Fruit fly (Drosophila melanogaster) whole organism, embryonic: ENCODE results near the gene CG32066.
A peak's percentile ranks its signal among the peaks of the same experiment; 100 is the strongest.

ENCODE experiments used
- Aef1 ChIP-seq: fragments of 200-800 bp; sonication (Bioruptor generic); IDR thresholded peaks from 3 replicates; pipeline ENCODE4 v1.3.6; 2022; ENCODE audit warnings: missing biosample characterization, missing genetic modification characterization
- Atf3 ChIP-seq: fragments of 200-800 bp; sonication (Bioruptor generic); optimal IDR thresholded peaks from 3 replicates; lab custom pipeline; 2016; ENCODE audit warnings: missing biosample characterization, missing genetic modification characterization
- B-H2 ChIP-seq: fragments of 200-800 bp; sonication (Bioruptor generic); optimal IDR thresholded peaks from 2 replicates; lab custom pipeline; 2018; ENCODE audit warnings: missing biosample characterization, mild to moderate bottlenecking, missing genetic modification characterization
- CG10366 ChIP-seq: fragments of 200-800 bp; sonication (Bioruptor generic); IDR thresholded peaks from 2 replicates; pipeline ENCODE4 v1.3.6; 2022; ENCODE audit warnings: missing biosample characterization, missing genetic modification characterization
- CG11247 ChIP-seq: fragments of 200-800 bp; sonication (Bioruptor generic); IDR thresholded peaks from 2 replicates; pipeline ENCODE4 v1.3.6; 2022; ENCODE audit warnings: missing biosample characterization, missing genetic modification characterization
- CG12299 ChIP-seq: fragments of 200-800 bp; sonication (Bioruptor generic); optimal IDR thresholded peaks from 2 replicates; lab custom pipeline; 2018; ENCODE audit warnings: missing biosample characterization, mild to moderate bottlenecking, missing genetic modification characterization
- CG13296 ChIP-seq: fragments of 200-800 bp; sonication (Bioruptor generic); optimal IDR thresholded peaks from 3 replicates; lab custom pipeline; 2018; ENCODE audit warnings: missing biosample characterization, mild to moderate bottlenecking, missing genetic modification characterization
- CG13424 ChIP-seq: fragments of 200-800 bp; sonication (Bioruptor generic); optimal IDR thresholded peaks from 2 replicates; lab custom pipeline; 2019; ENCODE audit warnings: missing biosample characterization, mild to moderate bottlenecking, missing genetic modification characterization, moderate library complexity
- CG13624 ChIP-seq: fragments of 200-800 bp; sonication (Bioruptor generic); optimal IDR thresholded peaks from 2 replicates; lab custom pipeline; 2016; ENCODE audit warnings: missing biosample characterization, missing genetic modification characterization
- CG1602 ChIP-seq: fragments of 200-800 bp; sonication (Bioruptor generic); optimal IDR thresholded peaks from 3 replicates; lab custom pipeline; 2016; ENCODE audit warnings: missing biosample characterization, missing genetic modification characterization
- CG18011 ChIP-seq: fragments of 200-800 bp; sonication (Bioruptor generic); optimal IDR thresholded peaks from 2 replicates; lab custom pipeline; 2017; ENCODE audit warnings: missing biosample characterization, missing genetic modification characterization, mild to moderate bottlenecking, moderate library complexity, missing genotype
- CG1832 ChIP-seq: fragments of 200-800 bp; sonication (Bioruptor generic); optimal IDR thresholded peaks from 2 replicates; lab custom pipeline; 2017; ENCODE audit warnings: missing biosample characterization, mild to moderate bottlenecking, missing genetic modification characterization, inconsistent platforms
- CG33557 ChIP-seq: fragments of 200-800 bp; sonication (Bioruptor generic); optimal IDR thresholded peaks from 2 replicates; lab custom pipeline; 2019; ENCODE audit warnings: missing biosample characterization, mild to moderate bottlenecking, missing genetic modification characterization, moderate library complexity
- CG3838 ChIP-seq: fragments of 200-800 bp; sonication (Bioruptor generic); optimal IDR thresholded peaks from 3 replicates; lab custom pipeline; 2016; ENCODE audit warnings: missing biosample characterization, missing genetic modification characterization
- CG4360 ChIP-seq: fragments of 200-800 bp; sonication (Bioruptor generic); IDR thresholded peaks from 2 replicates; pipeline ENCODE4 v1.3.6; 2022; ENCODE audit warnings: missing biosample characterization, missing genetic modification characterization
- CG6254 ChIP-seq: fragments of 200-800 bp; sonication (Bioruptor generic); optimal IDR thresholded peaks from 3 replicates; lab custom pipeline; 2017; ENCODE audit warnings: mild to moderate bottlenecking, missing biosample characterization, missing genetic modification reagents, missing genetic modification characterization
- CG6272 ChIP-seq: fragments of 200-800 bp; sonication (Bioruptor generic); IDR thresholded peaks from 2 replicates; pipeline ENCODE4 v1.3.6; 2022; ENCODE audit warnings: missing biosample characterization, missing genetic modification characterization
- CG6683 ChIP-seq: fragments of 200-800 bp; sonication (Bioruptor generic); optimal IDR thresholded peaks from 2 replicates; lab custom pipeline; 2017; ENCODE audit warnings: missing biosample characterization, mild to moderate bottlenecking, missing genetic modification characterization, missing genetic modification reagents
- CG6813 ChIP-seq: fragments of 200-800 bp; sonication (Bioruptor generic); optimal IDR thresholded peaks from 2 replicates; lab custom pipeline; 2017; ENCODE audit warnings: missing biosample characterization, missing genetic modification characterization, mild to moderate bottlenecking, moderate library complexity, missing genetic modification reagents
- CG7372 ChIP-seq: fragments of 200-800 bp; sonication (Bioruptor generic); IDR thresholded peaks from 2 replicates; pipeline ENCODE4 v1.3.6; 2022; ENCODE audit warnings: missing biosample characterization, missing genetic modification characterization
- CG7745 ChIP-seq: fragments of 200-800 bp; sonication (Bioruptor generic); optimal IDR thresholded peaks from 2 replicates; lab custom pipeline; 2018; ENCODE audit warnings: missing biosample characterization, mild to moderate bottlenecking, missing genetic modification characterization, moderate library complexity
- Camta ChIP-seq: fragments of 200-800 bp; sonication (Bioruptor generic); optimal IDR thresholded peaks from 2 replicates; lab custom pipeline; 2016; ENCODE audit warnings: missing biosample characterization, missing genetic modification characterization
- Dek ChIP-seq: fragments of 200-800 bp; sonication (Bioruptor generic); optimal IDR thresholded peaks from 3 replicates; lab custom pipeline; 2019; ENCODE audit warnings: missing biosample characterization, mild to moderate bottlenecking, missing genetic modification characterization, moderate library complexity
- Dfd ChIP-seq, 2 experiments: fragments of >200 bp; optimal IDR thresholded peaks; 2 replicates each; lab custom pipeline; 2017; ENCODE audit warnings: missing biosample characterization in 2 of 2, missing genetic modification characterization in 2 of 2
- Dref ChIP-seq: fragments of 200-800 bp; sonication (Bioruptor generic); IDR thresholded peaks from 2 replicates; pipeline ENCODE4 v1.3.6; 2022; ENCODE audit warnings: missing biosample characterization, missing genetic modification characterization
- E2f1 ChIP-seq: fragments of 200-800 bp; sonication (Bioruptor generic); IDR thresholded peaks from 2 replicates; pipeline ENCODE4 v1.3.6; 2022; ENCODE audit warnings: missing biosample characterization, missing genetic modification characterization
- ERR ChIP-seq: fragments of 200-800 bp; sonication (Bioruptor generic); optimal IDR thresholded peaks from 2 replicates; lab custom pipeline; 2016; ENCODE audit warnings: missing biosample characterization, missing genetic modification characterization
- Fer3 ChIP-seq: fragments of 200-800 bp; sonication (Bioruptor generic); optimal IDR thresholded peaks from 2 replicates; lab custom pipeline; 2018; ENCODE audit warnings: missing biosample characterization, mild to moderate bottlenecking, missing genetic modification characterization, moderate library complexity
- GATAe ChIP-seq: fragments of 200-800 bp; sonication (Bioruptor generic); conservative IDR thresholded peaks from 2 replicates; pipeline ENCODE4 v1.3.6; 2022; ENCODE audit warnings: missing biosample characterization, missing genetic modification characterization
- Hmr ChIP-seq: fragments of 200-800 bp; sonication (Bioruptor generic); optimal IDR thresholded peaks from 3 replicates; lab custom pipeline; 2017; ENCODE audit warnings: mild to moderate bottlenecking, missing biosample characterization, missing genetic modification reagents, missing genetic modification characterization
- Jarid2 ChIP-seq: fragments of 200-800 bp; sonication (Bioruptor generic); optimal IDR thresholded peaks from 3 replicates; lab custom pipeline; 2017; ENCODE audit warnings: mild to moderate bottlenecking, missing biosample characterization, missing genetic modification reagents, missing genetic modification characterization
- Mes4 ChIP-seq: fragments of 200-800 bp; sonication (Bioruptor generic); optimal IDR thresholded peaks from 2 replicates; lab custom pipeline; 2016; ENCODE audit warnings: missing biosample characterization, missing genetic modification characterization
- Poxn ChIP-seq: fragments of 200-800 bp; sonication (Bioruptor generic); IDR thresholded peaks from 2 replicates; pipeline ENCODE4 v1.3.6; 2022; ENCODE audit warnings: missing biosample characterization, missing genetic modification characterization
- Rfx ChIP-seq: fragments of 200-800 bp; sonication (Bioruptor generic); IDR thresholded peaks from 2 replicates; pipeline ENCODE4 v1.3.6; 2022; ENCODE audit warnings: missing biosample characterization, missing genetic modification characterization
- Taf1 ChIP-seq: fragments of 200-800 bp; sonication (Bioruptor generic); IDR thresholded peaks from 2 replicates; pipeline ENCODE4 v1.3.6; 2022; ENCODE audit warnings: missing biosample characterization, missing genetic modification characterization
- caup ChIP-seq: fragments of 200-800 bp; sonication (Bioruptor generic); optimal IDR thresholded peaks from 3 replicates; lab custom pipeline; 2017; ENCODE audit warnings: missing biosample characterization, mild to moderate bottlenecking, missing genetic modification characterization, moderate library complexity; ENCODE audit not compliant: severe bottlenecking
- crc ChIP-seq: fragments of 200-800 bp; sonication (Bioruptor generic); optimal IDR thresholded peaks from 2 replicates; lab custom pipeline; 2016; ENCODE audit warnings: missing biosample characterization, missing genetic modification characterization
- disco-r ChIP-seq: fragments of 200-800 bp; sonication (Bioruptor generic); optimal IDR thresholded peaks from 2 replicates; lab custom pipeline; 2016; ENCODE audit warnings: missing biosample characterization, missing genetic modification characterization
- gfzf ChIP-seq: fragments of 200-800 bp; sonication (Bioruptor generic); optimal IDR thresholded peaks from 2 replicates; lab custom pipeline; 2016; ENCODE audit warnings: missing biosample characterization, mild to moderate bottlenecking, missing genetic modification characterization, moderate library complexity
- gro ChIP-seq: fragments of 200-800 bp; sonication (Bioruptor generic); optimal IDR thresholded peaks from 2 replicates; lab custom pipeline; 2016; ENCODE audit warnings: missing biosample characterization, missing genetic modification characterization
- gsb ChIP-seq: fragments of 200-800 bp; sonication (Bioruptor generic); IDR thresholded peaks from 2 replicates; pipeline ENCODE4 v1.3.6; 2022; ENCODE audit warnings: missing biosample characterization, missing genetic modification characterization
- ind ChIP-seq: fragments of 200-800 bp; sonication (Bioruptor generic); optimal IDR thresholded peaks from 3 replicates; lab custom pipeline; 2016; ENCODE audit warnings: missing biosample characterization, missing genetic modification characterization
- ken ChIP-seq: fragments of 200-800 bp; sonication (Bioruptor generic); IDR thresholded peaks from 3 replicates; pipeline ENCODE4 v1.3.6; 2022; ENCODE audit warnings: missing biosample characterization, missing genetic modification characterization
- rib ChIP-seq: fragments of 200-800 bp; sonication (Bioruptor generic); IDR thresholded peaks from 2 replicates; pipeline ENCODE4 v1.3.6; 2022; ENCODE audit warnings: missing biosample characterization, missing genetic modification characterization
- run ChIP-seq: fragments of 200-800 bp; sonication (Bioruptor generic); optimal IDR thresholded peaks from 3 replicates; lab custom pipeline; 2018; ENCODE audit warnings: missing biosample characterization, mild to moderate bottlenecking, missing genetic modification characterization
- shn ChIP-seq: fragments of 200-800 bp; sonication (Bioruptor generic); optimal IDR thresholded peaks from 3 replicates; lab custom pipeline; 2016; ENCODE audit warnings: missing biosample characterization, missing genetic modification characterization
- tin ChIP-seq: fragments of 200-800 bp; sonication (Bioruptor generic); optimal IDR thresholded peaks from 3 replicates; lab custom pipeline; 2016; ENCODE audit warnings: missing biosample characterization, missing genetic modification characterization
- trem ChIP-seq: fragments of 200-800 bp; optimal IDR thresholded peaks from 3 replicates; lab custom pipeline; 2019; ENCODE audit warnings: missing biosample characterization, mild to moderate bottlenecking, missing genetic modification characterization, moderate library complexity
- unc-4 ChIP-seq: fragments of 200-800 bp; sonication (Bioruptor generic); IDR thresholded peaks from 2 replicates; pipeline ENCODE4 v1.3.6; 2022; ENCODE audit warnings: missing biosample characterization, missing genetic modification characterization; ENCODE audit not compliant: partially characterized antibody
- unpg ChIP-seq: fragments of 200-800 bp; sonication (Bioruptor generic); optimal IDR thresholded peaks from 3 replicates; lab custom pipeline; 2018; ENCODE audit warnings: missing biosample characterization, mild to moderate bottlenecking, missing genetic modification characterization, moderate library complexity
- vnd ChIP-seq: fragments of 200-800 bp; sonication (Bioruptor generic); IDR thresholded peaks from 3 replicates; pipeline ENCODE4 v1.3.6; 2022; ENCODE audit warnings: missing biosample characterization, missing genetic modification characterization; ENCODE audit not compliant: partially characterized antibody
- wdn ChIP-seq: fragments of 200-800 bp; sonication (Bioruptor generic); IDR thresholded peaks from 2 replicates; pipeline ENCODE4 v1.3.6; 2022; ENCODE audit warnings: missing biosample characterization, missing genetic modification characterization

CG32066 gene

dm6 chr3L:10681814-10682213 lies 21.0 kb upstream of the CG32066 start (continued):
- TF ChIP-seq CG12299 (no peak), disco-r (no peak), Poxn (no peak), CG13296 (GFP tag; lab: Kevin White, UChicago) (no peak), gsb (GFP tag; lab: Robert Waterston, UW) (no peak), Dek (tag; lab: Kevin White, UChicago) (no peak), CG10366 (GFP tag; lab: Robert Waterston, UW) (no peak), vnd (GFP tag; lab: Robert Waterston, UW) (no peak), Rfx (GFP tag; lab: Robert Waterston, UW) (peak; percentile 50), CG7372 (GFP tag; lab: Robert Waterston, UW) (no peak), CG13424 (tag; lab: Kevin White, UChicago) (no peak), Fer3 (no peak), crc (GFP tag; lab: Kevin White, UChicago) (no peak), GATAe (no peak), gro (GFP tag; lab: Kevin White, UChicago) (no peak), CG13624 (GFP tag; lab: Kevin White, UChicago) (peak; percentile 24), Jarid2 (GFP tag; lab: Kevin White, UChicago) (no peak), CG6813 (GFP tag; lab: Kevin White, UChicago) (no peak), rib (GFP tag; lab: Robert Waterston, UW) (peak; percentile 60; the same call in 1 of the 2 replicates), shn (GFP tag; lab: Kevin White, UChicago) (no peak), CG3838 (GFP tag; lab: Kevin White, UChicago) (no peak), Mes4 (GFP tag; lab: Kevin White, UChicago) (no peak), E2f1 (GFP tag; lab: Robert Waterston, UW) (no peak), ERR (GFP tag; lab: Kevin White, UChicago) (peak; percentile 11), CG1832 (GFP tag; lab: Kevin White, UChicago) (peak; percentile 87), CG6272 (GFP tag; lab: Robert Waterston, UW) (no peak), trem (tag; lab: Kevin White, UChicago) (no peak), CG1602 (GFP tag; lab: Kevin White, UChicago) (no peak), CG4360 (peak; percentile 99), B-H2 (peak; percentile 3), CG33557 (GFP tag; lab: Kevin White, UChicago) (no peak), unc-4 (GFP tag; lab: Robert Waterston, UW) (0 out of 2 replicates have a peak, but pooled peaks have one; percentile 32), Atf3 (GFP tag; lab: Kevin White, UChicago) (no peak), Hmr (GFP tag; lab: Kevin White, UChicago) (no peak), Dref (no peak), Aef1 (peak; percentile 67), Dfd (GFP tag; optimal IDR thresholded peaks at IDR 0.05; lab: Kevin White, UChicago) (no peak), gfzf (GFP tag; lab: Kevin White, UChicago) (no peak), Taf1 (GFP tag; lab: Robert Waterston, UW) (no peak), wdn (GFP tag; lab: Robert Waterston, UW) (peak; percentile 49; the same call in 1 of the 2 replicates), tin (GFP tag; lab: Kevin White, UChicago) (no peak), unpg (no peak), run (tag; lab: Kevin White, UChicago) (no peak), caup (no peak), CG11247 (GFP tag; lab: Robert Waterston, UW) (no peak), CG7745 (tag; lab: Kevin White, UChicago) (no peak), CG6683 (GFP tag; lab: Kevin White, UChicago) (no peak), CG6254 (GFP tag; lab: Kevin White, UChicago) (no peak), Camta (GFP tag; lab: Kevin White, UChicago) (no peak), CG18011 (GFP tag; lab: Kevin White, UChicago) (no peak), ken (GFP tag; lab: Robert Waterston, UW) (no peak), ind (GFP tag; lab: Kevin White, UChicago) (no peak)
